Fruit fly (Drosophila melanogaster) whole organism, embryonic: ENCODE measurements around the gene CG4230.

Experiments used
- Blimp-1 ChIP-seq: fragments of 200-800 bp; sonication (Bioruptor generic); optimal IDR thresholded peaks from 3 replicates; lab custom pipeline; 2018; ENCODE audit warnings: missing biosample characterization, missing genetic modification characterization, mild to moderate bottlenecking, moderate library complexity, missing genetic modification reagents
- BtbVII ChIP-seq: fragments of 200-800 bp; sonication (Bioruptor generic); optimal IDR thresholded peaks from 3 replicates; lab custom pipeline; 2017; ENCODE audit warnings: missing biosample characterization, mild to moderate bottlenecking, missing genetic modification characterization
- CG10959 ChIP-seq: fragments of 200-800 bp; sonication (Bioruptor generic); IDR thresholded peaks from 2 replicates; pipeline ENCODE4 v1.3.6; 2022; ENCODE audit warnings: missing biosample characterization, missing genetic modification characterization
- CG12155 ChIP-seq: fragments of 200-800 bp; sonication (Bioruptor generic); optimal IDR thresholded peaks from 3 replicates; lab custom pipeline; 2016; ENCODE audit warnings: missing biosample characterization, missing genetic modification characterization
- CG12659 ChIP-seq: fragments of 200-800 bp; sonication (Bioruptor generic); optimal IDR thresholded peaks from 3 replicates; lab custom pipeline; 2017; ENCODE audit warnings: mild to moderate bottlenecking, missing biosample characterization, missing genetic modification reagents, missing genetic modification characterization
- CG13287 ChIP-seq: fragments of 200-800 bp; sonication (Bioruptor generic); IDR thresholded peaks from 2 replicates; pipeline ENCODE4 v1.3.6; 2022; ENCODE audit warnings: missing biosample characterization, missing genetic modification characterization; ENCODE audit not compliant: partially characterized antibody
- CG15011 ChIP-seq: fragments of 200-800 bp; sonication (Bioruptor generic); optimal IDR thresholded peaks from 3 replicates; lab custom pipeline; 2018; ENCODE audit warnings: missing biosample characterization, mild to moderate bottlenecking, missing genetic modification characterization
- CG15514 ChIP-seq: fragments of 200-800 bp; sonication (Bioruptor generic); optimal IDR thresholded peaks from 3 replicates; lab custom pipeline; 2017; ENCODE audit warnings: missing biosample characterization, missing genetic modification characterization, mild to moderate bottlenecking, moderate library complexity, missing genetic modification reagents
- CG17385 ChIP-seq: fragments of 200-800 bp; sonication (Bioruptor generic); optimal IDR thresholded peaks from 3 replicates; lab custom pipeline; 2018; ENCODE audit warnings: missing biosample characterization, mild to moderate bottlenecking, missing genetic modification characterization
- CG18476 ChIP-seq: fragments of 200-800 bp; sonication (Bioruptor generic); optimal IDR thresholded peaks from 2 replicates; lab custom pipeline; 2016; ENCODE audit warnings: missing biosample characterization, mild to moderate bottlenecking, missing genetic modification characterization
- CG2199 ChIP-seq: fragments of 200-800 bp; sonication (Bioruptor generic); IDR thresholded peaks from 3 replicates; pipeline ENCODE4 v1.3.6; 2022; ENCODE audit warnings: missing biosample characterization, missing genetic modification characterization
- CG32772 ChIP-seq: fragments of 200-800 bp; sonication (Bioruptor generic); IDR thresholded peaks from 2 replicates; pipeline ENCODE4 v1.3.6; 2022; ENCODE audit warnings: missing biosample characterization, missing genetic modification characterization
- CG34224 ChIP-seq: fragments of 200-800 bp; sonication (Bioruptor generic); IDR thresholded peaks from 3 replicates; pipeline ENCODE4 v1.3.6; 2022; ENCODE audit warnings: missing biosample characterization, missing genetic modification characterization; ENCODE audit not compliant: partially characterized antibody
- CG4730 ChIP-seq: fragments of 200-800 bp; sonication (Bioruptor generic); IDR thresholded peaks from 2 replicates; pipeline ENCODE4 v1.3.6; 2022; ENCODE audit warnings: missing biosample characterization, missing genetic modification characterization
- CG5245 ChIP-seq: fragments of 200-800 bp; sonication (Bioruptor generic); optimal IDR thresholded peaks from 3 replicates; lab custom pipeline; 2016; ENCODE audit warnings: missing biosample characterization, missing genetic modification characterization
- CG7987 ChIP-seq: fragments of 200-800 bp; sonication (Bioruptor generic); optimal IDR thresholded peaks from 2 replicates; lab custom pipeline; 2018; ENCODE audit warnings: missing biosample characterization, mild to moderate bottlenecking, missing genetic modification characterization, moderate library complexity
- CG8765 ChIP-seq: fragments of 200-800 bp; sonication (Bioruptor generic); IDR thresholded peaks from 2 replicates; pipeline ENCODE4 v1.3.6; 2022; ENCODE audit warnings: missing biosample characterization, missing genetic modification characterization
- CG9215 ChIP-seq: fragments of 200-800 bp; sonication (Bioruptor generic); IDR thresholded peaks from 2 replicates; pipeline ENCODE4 v1.3.6; 2022; ENCODE audit warnings: missing biosample characterization, missing genetic modification characterization
- CG9609 ChIP-seq: fragments of 200-800 bp; sonication (Bioruptor generic); optimal IDR thresholded peaks from 3 replicates; lab custom pipeline; 2016; ENCODE audit warnings: missing biosample characterization, missing genetic modification characterization
- CG9876 ChIP-seq: fragments of 200-800 bp; sonication (Bioruptor generic); optimal IDR thresholded peaks from 2 replicates; lab custom pipeline; 2016; ENCODE audit warnings: missing biosample characterization, missing genetic modification characterization
- Camta ChIP-seq: fragments of 200-800 bp; sonication (Bioruptor generic); optimal IDR thresholded peaks from 2 replicates; lab custom pipeline; 2016; ENCODE audit warnings: missing biosample characterization, missing genetic modification characterization
- Chrac-16 ChIP-seq: fragments of 200-800 bp; sonication (Bioruptor generic); optimal IDR thresholded peaks from 3 replicates; lab custom pipeline; 2016; ENCODE audit warnings: missing biosample characterization, missing genetic modification characterization
- CkIIα-i1 ChIP-seq: fragments of 200-800 bp; sonication (Bioruptor generic); IDR thresholded peaks from 2 replicates; pipeline ENCODE4 v1.3.6; 2022; ENCODE audit warnings: missing biosample characterization, missing genetic modification characterization
- Fer2 ChIP-seq: fragments of 200-800 bp; sonication (Bioruptor generic); optimal IDR thresholded peaks from 2 replicates; lab custom pipeline; 2018; ENCODE audit warnings: missing biosample characterization, mild to moderate bottlenecking, missing genetic modification characterization, moderate library complexity
- GATAe ChIP-seq: fragments of 200-800 bp; sonication (Bioruptor generic); conservative IDR thresholded peaks from 2 replicates; pipeline ENCODE4 v1.3.6; 2022; ENCODE audit warnings: missing biosample characterization, missing genetic modification characterization
- H2.0 ChIP-seq: fragments of 200-800 bp; sonication (Bioruptor generic); IDR thresholded peaks from 2 replicates; pipeline ENCODE4 v1.3.6; 2022; ENCODE audit warnings: missing biosample characterization, missing genetic modification characterization
- HLH4C ChIP-seq: fragments of 200-800 bp; sonication (Bioruptor generic); IDR thresholded peaks from 3 replicates; pipeline ENCODE4 v1.3.6; 2022; ENCODE audit warnings: missing biosample characterization, missing genetic modification characterization; ENCODE audit not compliant: partially characterized antibody
- Med ChIP-seq: fragments of 200-800 bp; sonication (Bioruptor generic); peaks from one replicate; lab custom pipeline; 2016; ENCODE audit warnings: missing biosample characterization, missing genetic modification characterization, mild to moderate bottlenecking, inconsistent platforms, moderate library complexity
- Mes4 ChIP-seq: fragments of 200-800 bp; sonication (Bioruptor generic); optimal IDR thresholded peaks from 2 replicates; lab custom pipeline; 2016; ENCODE audit warnings: missing biosample characterization, missing genetic modification characterization
- NC2β ChIP-seq: fragments of 200-800 bp; sonication (Bioruptor generic); optimal IDR thresholded peaks from 2 replicates; lab custom pipeline; 2016; ENCODE audit warnings: missing biosample characterization, missing genetic modification characterization
- Rfx ChIP-seq: fragments of 200-800 bp; sonication (Bioruptor generic); IDR thresholded peaks from 2 replicates; pipeline ENCODE4 v1.3.6; 2022; ENCODE audit warnings: missing biosample characterization, missing genetic modification characterization
- Sry-β ChIP-seq: fragments of 200-800 bp; sonication (Bioruptor generic); optimal IDR thresholded peaks from 2 replicates; lab custom pipeline; 2018; ENCODE audit warnings: missing biosample characterization, mild to moderate bottlenecking, missing genetic modification characterization, moderate library complexity
- Vsx1 ChIP-seq: fragments of 200-800 bp; sonication (Bioruptor generic); optimal IDR thresholded peaks from 2 replicates; lab custom pipeline; 2017; ENCODE audit warnings: missing biosample characterization, mild to moderate bottlenecking, missing genetic modification characterization, missing genetic modification reagents
- Xbp1 ChIP-seq: fragments of 200-800 bp; sonication (Bioruptor generic); optimal IDR thresholded peaks from 3 replicates; lab custom pipeline; 2016; ENCODE audit warnings: missing biosample characterization, mild to moderate bottlenecking, missing genetic modification characterization
- al ChIP-seq: fragments of 200-800 bp; sonication (Bioruptor generic); IDR thresholded peaks from 2 replicates; pipeline ENCODE4 v1.3.6; 2022; ENCODE audit warnings: missing biosample characterization, missing genetic modification characterization
- ci ChIP-seq: fragments of 200-800 bp; sonication (Bioruptor generic); IDR thresholded peaks from 3 replicates; pipeline ENCODE4 v1.3.6; 2022; ENCODE audit warnings: missing biosample characterization, missing genetic modification characterization
- dati ChIP-seq: fragments of 200-800 bp; sonication (Bioruptor generic); IDR thresholded peaks from 2 replicates; pipeline ENCODE4 v1.3.6; 2022; ENCODE audit warnings: missing biosample characterization, missing genetic modification characterization
- grau ChIP-seq: fragments of 200-800 bp; optimal IDR thresholded peaks from 3 replicates; lab custom pipeline; 2019; ENCODE audit warnings: missing biosample characterization, mild to moderate bottlenecking, missing genetic modification characterization, moderate library complexity
- h ChIP-seq: fragments of >200 bp; optimal IDR thresholded peaks from 2 replicates; lab custom pipeline; 2017
- kay ChIP-seq: fragments of 200-800 bp; sonication (Bioruptor generic); optimal IDR thresholded peaks from 2 replicates; lab custom pipeline; 2016; ENCODE audit warnings: missing biosample characterization, missing genetic modification characterization
- lbe ChIP-seq: fragments of 200-800 bp; sonication (Bioruptor generic); optimal IDR thresholded peaks from 2 replicates; lab custom pipeline; 2016; ENCODE audit warnings: missing biosample characterization, mild to moderate bottlenecking, missing genetic modification characterization
- pan ChIP-seq, 4 experiments: fragments of >200 bp in 3 of 4; fragments of 200-800 bp in 1 of 4; sonication (Bioruptor generic) in 1 of 4; optimal IDR thresholded peaks in 3 of 4; IDR thresholded peaks in 1 of 4; 2 replicates each; pipeline versions ENCODE4 v1.3.6 to Lab custom; 2017 to 2022; ENCODE audit warnings: missing biosample characterization in 2 of 4, missing genetic modification characterization in 2 of 4, mixed read lengths in 1 of 4
- seq ChIP-seq: fragments of 200-800 bp; sonication (Bioruptor generic); IDR thresholded peaks from 2 replicates; pipeline ENCODE4 v1.3.6; 2022; ENCODE audit warnings: missing biosample characterization, missing genetic modification characterization
- tgo ChIP-seq: fragments of 200-800 bp; sonication (Bioruptor generic); IDR thresholded peaks from 3 replicates; pipeline ENCODE4 v1.3.6; 2022; ENCODE audit warnings: missing biosample characterization, missing genetic modification characterization
- tll ChIP-seq, 2 experiments: fragments of 200-800 bp in 1 of 2; fragments of >200 bp in 1 of 2; sonication (Bioruptor generic) in 1 of 2; optimal IDR thresholded peaks; 2 replicates each; lab custom pipeline; 2017 to 2019; ENCODE audit warnings: missing biosample characterization in 2 of 2, missing genetic modification characterization in 2 of 2, mild to moderate bottlenecking in 1 of 2, moderate library complexity in 1 of 2
- ttk ChIP-seq: fragments of 200-800 bp; sonication (Bioruptor generic); IDR thresholded peaks from 2 replicates; pipeline ENCODE4 v2.1.2; 2022; ENCODE audit warnings: missing biosample characterization, missing genetic modification characterization
- twi ChIP-seq: fragments of 200-800 bp; optimal IDR thresholded peaks from 2 replicates; lab custom pipeline; 2019; ENCODE audit warnings: missing biosample characterization, mild to moderate bottlenecking, missing genetic modification characterization, moderate library complexity
- z ChIP-seq: fragments of 200-800 bp; sonication (Bioruptor generic); IDR thresholded peaks from 3 replicates; pipeline ENCODE4 v1.3.6; 2022; ENCODE audit warnings: missing biosample characterization, missing genetic modification characterization

Gene CG4230

DNA sequence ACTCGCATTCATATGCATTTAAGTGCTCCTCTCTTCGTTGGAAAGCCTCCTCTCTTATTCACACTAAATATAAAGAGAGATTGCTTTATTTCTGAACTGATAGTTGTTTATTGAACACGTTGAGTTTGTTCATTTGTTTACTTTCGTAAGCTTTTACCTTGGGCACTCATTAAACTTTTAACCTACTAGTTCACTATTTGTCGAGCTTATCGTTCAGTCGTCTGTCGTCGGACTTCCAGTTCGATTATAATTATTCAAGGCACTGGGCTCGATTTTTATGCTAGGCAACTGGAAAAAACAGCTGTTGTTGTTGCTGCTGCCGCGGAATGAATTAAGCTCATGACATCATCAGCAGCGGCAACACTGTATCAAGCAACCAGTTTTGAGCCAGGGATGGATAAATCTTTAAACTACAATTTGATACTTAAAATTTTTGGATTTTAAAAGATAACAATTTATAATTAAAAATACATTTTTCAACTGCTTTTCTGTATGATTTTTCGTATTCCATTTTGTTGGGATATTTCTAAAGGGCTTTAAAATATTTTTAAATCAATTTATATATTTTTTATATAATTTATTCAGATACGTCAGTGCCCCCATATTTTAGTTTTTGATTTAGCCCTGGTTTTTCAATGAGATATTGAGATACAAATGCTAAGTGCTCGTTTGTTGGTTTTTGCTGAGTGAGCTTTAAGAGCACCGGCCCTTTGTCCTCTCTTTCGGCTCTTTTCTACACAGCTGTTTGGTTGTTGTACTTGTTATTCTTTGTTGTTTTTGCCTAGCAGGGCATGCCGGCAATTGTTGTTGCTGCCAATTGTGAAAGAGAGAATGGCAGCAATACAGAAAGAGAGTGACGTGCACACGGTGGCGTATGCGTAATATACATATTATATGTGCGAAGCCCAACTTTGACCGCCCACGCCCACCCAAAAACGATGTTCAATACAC lies 49.5 kb downstream of the CG4230 start (continued):
- TF ChIP-seq CG7987 (GFP tag; lab: Kevin White, UChicago) (peak; percentile 75), BtbVII (GFP tag; lab: Kevin White, UChicago) (peak; percentile 96), grau (tag; lab: Kevin White, UChicago) (peak; percentile 97), tgo (GFP tag; lab: Robert Waterston, UW) (peak; percentile 97), al (GFP tag; lab: Robert Waterston, UW) (peak; percentile 94), Vsx1 (peak; percentile 86), CG5245 (GFP tag; lab: Kevin White, UChicago) (peak; percentile 64), ttk (peak; percentile 97), Med (peak; percentile 63), H2.0 (peak; percentile 94), Fer2 (tag; lab: Kevin White, UChicago) (peak; percentile 95), CG17385 (GFP tag; lab: Kevin White, UChicago) (peak; percentile 92), CG9215 (peak; percentile 94), CG32772 (GFP tag; lab: Robert Waterston, UW) (peak; percentile 94), h (no peak), Chrac-16 (peak; percentile 74), CG12659 (GFP tag; lab: Kevin White, UChicago) (peak; percentile 98), pan (optimal IDR thresholded peaks at IDR 0.05; lab: Kevin White, UChicago) (no peak), pan (GFP tag; optimal IDR thresholded peaks at IDR 0.05 in 1 of 2, IDR thresholded peaks at IDR 0.05 in 1 of 2) (peak in 1 of 2 experiments; percentile 97), CG15011 (peak; percentile 82), NC2β (GFP tag; lab: Kevin White, UChicago) (no peak), CG15514 (GFP tag; lab: Kevin White, UChicago) (peak; percentile 94), kay (GFP tag; lab: Kevin White, UChicago) (peak; percentile 86), Mes4 (GFP tag; lab: Kevin White, UChicago) (no peak), CG18476 (GFP tag; lab: Kevin White, UChicago) (peak; percentile 79), seq (peak; percentile 92), CG9609 (no peak), CG4730 (GFP tag; lab: Robert Waterston, UW) (peak; percentile 94), HLH4C (GFP tag; lab: Robert Waterston, UW) (no peak), CG13287 (peak; percentile 64), CG12155 (GFP tag; lab: Kevin White, UChicago) (no peak), lbe (GFP tag; lab: Kevin White, UChicago) (peak; percentile 66), CG10959 (GFP tag; lab: Robert Waterston, UW) (peak; percentile 37; the same call in 1 of the 2 replicates), Camta (GFP tag; lab: Kevin White, UChicago) (peak; percentile 25), CG2199 (GFP tag; lab: Robert Waterston, UW) (peak; percentile 54; the same call in 1 of the 3 replicates), CkIIα-i1 (GFP tag; lab: Robert Waterston, UW) (0 out of 2 replicates have a peak, but pooled peaks have one; percentile 51), Rfx (GFP tag; lab: Robert Waterston, UW) (peak; percentile 96), ci (GFP tag; lab: Robert Waterston, UW) (peak; percentile 88), Blimp-1 (GFP tag; lab: Kevin White, UChicago) (peak; percentile 93), dati (peak; percentile 51; the same call in 1 of the 2 replicates), tll (GFP tag; optimal IDR thresholded peaks at IDR 0.05; lab: Kevin White, UChicago) (no peak), GATAe (peak; percentile 86), twi (tag; lab: Kevin White, UChicago) (peak; percentile 89), CG34224 (GFP tag; lab: Robert Waterston, UW) (0 out of 3 replicates have a peak, but pooled peaks have one; percentile 14), Sry-β (peak; percentile 42), Xbp1 (GFP tag; lab: Kevin White, UChicago) (peak; percentile 87), CG9876 (GFP tag; lab: Kevin White, UChicago) (no peak), z (GFP tag; lab: Robert Waterston, UW) (no peak), CG8765 (GFP tag; lab: Robert Waterston, UW) (peak; percentile 58; the same call in 1 of the 2 replicates)
